Worm (Caenorhabditis elegans) whole organism, L2 larva: ENCODE measurements around the gene Y62H9A.8.

Experiments used
- C34F6.9 ChIP-seq: fragments of 150-350 bp; optimal IDR thresholded peaks from 2 replicates; lab custom pipeline; 2014; ENCODE audit warnings: missing biosample characterization, missing genetic modification characterization
- F13H6.1 ChIP-seq: sonication (generic microtip); optimal IDR thresholded peaks from 2 replicates; lab custom pipeline; 2016; ENCODE audit warnings: missing genetic modification characterization, missing compliant biosample characterization
- R02D3.7 ChIP-seq: fragments of 150-350 bp; optimal IDR thresholded peaks from 2 replicates; lab custom pipeline; 2014; ENCODE audit warnings: missing biosample characterization, missing genetic modification characterization
- ZK546.5 ChIP-seq: sonication (generic microtip); optimal IDR thresholded peaks from 2 replicates; lab custom pipeline; 2017; ENCODE audit warnings: missing biosample characterization, missing genetic modification characterization
- alr-1 ChIP-seq: fragments of 150-350 bp; optimal IDR thresholded peaks from 2 replicates; lab custom pipeline; 2014; ENCODE audit warnings: missing biosample characterization, missing genetic modification characterization
- aly-2 ChIP-seq: fragments of 150-350 bp; optimal IDR thresholded peaks from 2 replicates; lab custom pipeline; 2014; ENCODE audit warnings: missing biosample characterization, missing genetic modification characterization
- ama-1 ChIP-seq: fragments of 150-350 bp; optimal IDR thresholded peaks from 2 replicates; lab custom pipeline; 2018; ENCODE audit warnings: inconsistent platforms
- blmp-1 ChIP-seq: sonication (generic microtip); optimal IDR thresholded peaks from 2 replicates; lab custom pipeline; 2017; ENCODE audit warnings: missing genetic modification characterization, mild to moderate bottlenecking, missing compliant biosample characterization, antibody characterized with exemption, moderate library complexity; ENCODE audit not compliant: insufficient read depth
- ceh-16 ChIP-seq: fragments of 150-350 bp; optimal IDR thresholded peaks from 2 replicates; lab custom pipeline; 2014; ENCODE audit warnings: missing biosample characterization, missing genetic modification characterization
- crh-2 ChIP-seq: sonication (generic microtip); optimal IDR thresholded peaks from 2 replicates; lab custom pipeline; 2017; ENCODE audit warnings: missing biosample characterization, missing genetic modification characterization
- dmd-4 ChIP-seq: sonication (generic microtip); optimal IDR thresholded peaks from 2 replicates; lab custom pipeline; 2017; ENCODE audit warnings: missing biosample characterization, missing genetic modification characterization
- egl-27 ChIP-seq: sonication (generic microtip); optimal IDR thresholded peaks from 3 replicates; lab custom pipeline; 2017; ENCODE audit warnings: missing biosample characterization, missing genetic modification reagents, missing genetic modification characterization
- fos-1 ChIP-seq: fragments of 150-350 bp; optimal IDR thresholded peaks from 2 replicates; lab custom pipeline; 2014; ENCODE audit warnings: missing biosample characterization, missing genetic modification characterization
- gmeb-1 ChIP-seq: fragments of 150-350 bp; optimal IDR thresholded peaks from 2 replicates; lab custom pipeline; 2014; ENCODE audit warnings: missing biosample characterization, missing genetic modification characterization
- lin-11 ChIP-seq: fragments of 150-350 bp; sonication (generic microtip); optimal IDR thresholded peaks from 2 replicates; lab custom pipeline; 2014; ENCODE audit warnings: missing biosample characterization, missing genetic modification characterization, inconsistent platforms, mixed read lengths
- lin-13 ChIP-seq: fragments of 150-350 bp; optimal IDR thresholded peaks from 2 replicates; lab custom pipeline; 2014; ENCODE audit warnings: missing biosample characterization, missing genetic modification reagents, missing genetic modification characterization
- lsy-2 ChIP-seq, 2 experiments: fragments of 150-350 bp in 1 of 2; sonication (generic microtip) in 1 of 2; optimal IDR thresholded peaks; 2 replicates each; lab custom pipeline; 2014 to 2017; ENCODE audit warnings: missing biosample characterization in 2 of 2, missing genetic modification characterization in 2 of 2
- mab-5 ChIP-seq: fragments of 150-350 bp; optimal IDR thresholded peaks from 2 replicates; lab custom pipeline; 2014; ENCODE audit warnings: missing biosample characterization, missing genetic modification characterization
- mbf-1 ChIP-seq: sonication (generic microtip); optimal IDR thresholded peaks from 2 replicates; lab custom pipeline; 2017; ENCODE audit warnings: missing biosample characterization, missing genetic modification characterization
- mdl-1 ChIP-seq, 2 experiments: fragments of 150-350 bp in 1 of 2; sonication (generic microtip) in 1 of 2; optimal IDR thresholded peaks; 2 replicates each; lab custom pipeline; 2017; ENCODE audit warnings: missing biosample characterization in 2 of 2, missing genetic modification characterization in 2 of 2
- nhr-10 ChIP-seq: sonication (generic microtip); optimal IDR thresholded peaks from 2 replicates; lab custom pipeline; 2017; ENCODE audit warnings: missing biosample characterization, missing genetic modification characterization
- nhr-129 ChIP-seq: fragments of 150-350 bp; optimal IDR thresholded peaks from 2 replicates; lab custom pipeline; 2014; ENCODE audit warnings: missing biosample characterization, missing genetic modification characterization
- nhr-21 ChIP-seq: fragments of 150-350 bp; optimal IDR thresholded peaks from 2 replicates; lab custom pipeline; 2014; ENCODE audit warnings: missing biosample characterization, missing genetic modification characterization
- nhr-23 ChIP-seq: fragments of 150-350 bp; optimal IDR thresholded peaks from 2 replicates; lab custom pipeline; 2014; ENCODE audit warnings: missing biosample characterization, missing genetic modification reagents, missing genetic modification characterization
- nhr-237 ChIP-seq: fragments of 150-350 bp; optimal IDR thresholded peaks from 2 replicates; lab custom pipeline; 2014; ENCODE audit warnings: missing biosample characterization, missing genetic modification characterization
- nhr-77 ChIP-seq: fragments of 150-350 bp; optimal IDR thresholded peaks from 2 replicates; lab custom pipeline; 2014; ENCODE audit warnings: missing biosample characterization, missing genetic modification characterization
- peb-1 ChIP-seq: fragments of 150-350 bp; optimal IDR thresholded peaks from 2 replicates; lab custom pipeline; 2014; ENCODE audit warnings: missing biosample characterization, missing genetic modification characterization
- sem-4 ChIP-seq: fragments of 150-350 bp; optimal IDR thresholded peaks from 2 replicates; lab custom pipeline; 2014; ENCODE audit warnings: missing biosample characterization, missing genetic modification reagents, missing genetic modification characterization
- skn-1 ChIP-seq: sonication (generic microtip); optimal IDR thresholded peaks from 2 replicates; lab custom pipeline; 2017; ENCODE audit warnings: missing biosample characterization, missing genetic modification characterization
- sma-3 ChIP-seq: sonication (generic microtip); optimal IDR thresholded peaks from 2 replicates; lab custom pipeline; 2016; ENCODE audit warnings: missing genetic modification reagents, missing genetic modification characterization, missing compliant biosample characterization
- sma-9 ChIP-seq, 2 experiments: fragments of 150-350 bp in 1 of 2; sonication (generic microtip) in 1 of 2; optimal IDR thresholded peaks; 2 replicates each; lab custom pipeline; 2014 to 2016; ENCODE audit warnings: missing genetic modification characterization in 2 of 2, mild to moderate bottlenecking in 1 of 2, missing biosample characterization in 1 of 2, missing compliant biosample characterization in 1 of 2, missing genetic modification reagents in 1 of 2, moderate library complexity in 1 of 2
- snpc-4 ChIP-seq: fragments of 150-350 bp; optimal IDR thresholded peaks from 2 replicates; lab custom pipeline; 2014; ENCODE audit warnings: missing biosample characterization, missing genetic modification characterization
- unc-39 ChIP-seq: fragments of 150-350 bp; optimal IDR thresholded peaks from 2 replicates; lab custom pipeline; 2014; ENCODE audit warnings: missing biosample characterization, missing genetic modification characterization
- unc-62 ChIP-seq: fragments of 150-350 bp; optimal IDR thresholded peaks from 2 replicates; lab custom pipeline; 2014; ENCODE audit warnings: missing biosample characterization, missing genetic modification reagents, missing genetic modification characterization
- zag-1 ChIP-seq: fragments of 150-350 bp; optimal IDR thresholded peaks from 2 replicates; lab custom pipeline; 2014; ENCODE audit warnings: missing biosample characterization, missing genetic modification characterization
- ztf-1 ChIP-seq: fragments of 200-800 bp; sonication (Bioruptor generic); conservative IDR thresholded peaks from 2 replicates; pipeline ENCODE4 v1.3.6; 2022; ENCODE audit warnings: missing genetic modification characterization, missing compliant biosample characterization
- ztf-11 ChIP-seq: sonication (generic microtip); optimal IDR thresholded peaks from 2 replicates; lab custom pipeline; 2017; ENCODE audit warnings: missing biosample characterization, missing genetic modification characterization
- ztf-4 ChIP-seq: fragments of 150-350 bp; optimal IDR thresholded peaks from 2 replicates; lab custom pipeline; 2014; ENCODE audit warnings: missing biosample characterization, missing genetic modification characterization

The Y62H9A.8 gene

ce11 chrX:11898040-11898439, 5.8 kb upstream of the Y62H9A.8 start, which contains the start of gene Y62H9A.9:
Gene Y62H9A.9 (minus strand): TSS chrX:11898140.
- TF ChIP-seq dmd-4, result no peak
- TF ChIP-seq ztf-1 (GFP tag; lab: Robert Waterston, UW), result no peak
- TF ChIP-seq gmeb-1 (tag; lab: Kevin White, UChicago), result no peak
- no peak for TF ChIP-seq snpc-4 (tag; lab: Kevin White, UChicago)
- no peak for TF ChIP-seq lsy-2 (tag; optimal IDR thresholded peaks at IDR 0.05; lab: Kevin White, UChicago)
- no peak for TF ChIP-seq R02D3.7 (tag; lab: Kevin White, UChicago)
- no peak for TF ChIP-seq F13H6.1 (tag; lab: Kevin White, UChicago)
- TF ChIP-seq ztf-11 (tag; lab: Kevin White, UChicago), result no peak
- TF ChIP-seq aly-2, result no peak

- TF ChIP-seq ZK546.5 (tag; lab: Kevin White, UChicago) (no peak), ceh-16 (no peak), nhr-21 (no peak), sma-9 (GFP tag; optimal IDR thresholded peaks at IDR 0.05; lab: Kevin White, UChicago) (no peak), sma-9 (tag; optimal IDR thresholded peaks at IDR 0.05; lab: Kevin White, UChicago) (no peak), nhr-10 (no peak), nhr-237 (tag; lab: Kevin White, UChicago) (no peak), nhr-23 (no peak)
Measured at ce11 chrX:11896708-11897107, 4.5 kb upstream of the Y62H9A.8 start.

ce11 chrX:11885577-11885976, 6.7 kb downstream of the Y62H9A.8 start, which contains the start of gene Y62H9A.7:
Gene Y62H9A.7 (minus strand): TSS chrX:11885677.
- TF ChIP-seq ama-1 (lab: Kevin White, UChicago), result no peak
- TF ChIP-seq lin-11, result no peak
- no peak for TF ChIP-seq F13H6.1 (tag; lab: Kevin White, UChicago)
- TF ChIP-seq lsy-2 (tag; optimal IDR thresholded peaks at IDR 0.05; lab: Kevin White, UChicago), result no peak
- TF ChIP-seq nhr-10, result no peak
- TF ChIP-seq aly-2, result no peak
- no peak for TF ChIP-seq mab-5 (tag; lab: Kevin White, UChicago)
- TF ChIP-seq unc-39 (tag; lab: Kevin White, UChicago), result no peak
- TF ChIP-seq mdl-1 (tag; optimal IDR thresholded peaks at IDR 0.05; lab: Kevin White, UChicago), result no peak
- no peak for TF ChIP-seq nhr-237 (tag; lab: Kevin White, UChicago)
- no peak for TF ChIP-seq dmd-4
- no peak for TF ChIP-seq lin-13 (GFP tag; lab: Kevin White, UChicago)
- no peak for TF ChIP-seq sem-4
- TF ChIP-seq zag-1, result no peak
- TF ChIP-seq peb-1 (tag; lab: Kevin White, UChicago), result no peak
- no peak for TF ChIP-seq crh-2
- no peak for TF ChIP-seq sma-3
- no peak for TF ChIP-seq blmp-1 (tag; lab: Kevin White, UChicago)
- no peak for TF ChIP-seq ztf-4 (tag; lab: Kevin White, UChicago)
- no peak for TF ChIP-seq nhr-77

ce11 chrX:11882800-11883199, 9.4 kb downstream of the Y62H9A.8 start, which contains the start of the genes Y62H9A.5 and ule-5:
Gene Y62H9A.5 (minus strand): TSS chrX:11882900.
Gene ule-5 (plus strand): TSS chrX:11883127.
- no peak for TF ChIP-seq peb-1 (tag; lab: Kevin White, UChicago)
- no peak for TF ChIP-seq nhr-23
- TF ChIP-seq alr-1, result no peak
- no peak for TF ChIP-seq aly-2
- TF ChIP-seq unc-62, result no peak
- TF ChIP-seq lin-13 (GFP tag; lab: Kevin White, UChicago), result no peak
- TF ChIP-seq nhr-21, result no peak
- no peak for TF ChIP-seq sma-3
- TF ChIP-seq C34F6.9 (tag; lab: Kevin White, UChicago), result no peak
- no peak for TF ChIP-seq nhr-77
- TF ChIP-seq F13H6.1 (tag; lab: Kevin White, UChicago), result no peak

- TF ChIP-seq F13H6.1 (tag; lab: Kevin White, UChicago), result no peak
Measured at ce11 chrX:11879871-11880270, 12.4 kb downstream of the Y62H9A.8 start, which contains the start of the genes Y62H9A.3 and Y62H9A.4. Gene Y62H9A.3 (minus strand): TSS chrX:11879971. Gene Y62H9A.4 (plus strand): TSS chrX:11880126.

- no peak for TF ChIP-seq fos-1 (tag; lab: Kevin White, UChicago)
- TF ChIP-seq egl-27 (tag; lab: Kevin White, UChicago), result no peak
- no peak for TF ChIP-seq blmp-1 (tag; lab: Kevin White, UChicago)
- TF ChIP-seq unc-39 (tag; lab: Kevin White, UChicago), result no peak
- no peak for TF ChIP-seq ztf-11 (tag; lab: Kevin White, UChicago)
- TF ChIP-seq skn-1 (tag; lab: Kevin White, UChicago), result no peak
- TF ChIP-seq nhr-129 (tag; lab: Kevin White, UChicago), result no peak
- TF ChIP-seq mbf-1 (tag; lab: Kevin White, UChicago), result no peak
- no peak for TF ChIP-seq C34F6.9 (tag; lab: Kevin White, UChicago)
- TF ChIP-seq dmd-4, result no peak
Measured at ce11 chrX:11878109-11878508, 14.1 kb downstream of the Y62H9A.8 start, which contains the start of gene Y62H9A.2. Gene Y62H9A.2 (minus strand): TSS chrX:11878209.
